1 fruit fly cellular context compared by ENCODE assay signal in the genomic region with DNA sequence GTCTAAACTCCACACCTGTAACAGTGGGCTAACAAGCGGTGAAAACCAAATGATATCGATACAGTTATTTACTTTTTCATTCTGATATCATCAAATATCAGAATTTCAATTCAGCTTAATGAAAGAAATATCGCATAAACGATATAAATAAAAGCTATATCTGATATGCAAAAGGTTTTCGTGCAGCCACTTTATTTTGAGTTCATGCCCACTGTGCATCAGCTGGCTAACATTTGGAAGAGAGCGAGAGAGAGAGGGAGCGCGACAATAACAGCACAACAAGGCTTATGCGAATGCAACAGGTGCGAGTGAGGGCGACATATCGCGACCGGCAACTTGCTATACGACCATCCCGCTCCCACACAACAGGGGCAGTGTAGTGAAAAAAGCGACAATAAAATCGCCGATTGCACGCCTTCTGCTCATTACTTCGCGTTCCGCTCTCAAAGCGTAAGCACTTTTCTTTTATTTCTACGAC.
TF ChIP-seq lines count a peak whose summit lies in the region.

TSS of gene CG11151 (plus strand) at position 334 of the 478 bp plus-strand sequence.

TF ChIP-seq in whole organism, embryonic, 481 proteins besides CTCF, POLR2A, EP300 and RAD21 (continued from another document and continues in another):
- TF ChIP-seq CG32767 (GFP tag; IDR thresholded peaks at IDR 0.05; lab: Robert Waterston, UW) (peak; percentile 95), CG13296 (GFP tag; optimal IDR thresholded peaks at IDR 0.05; lab: Kevin White, UChicago) (peak; percentile 96), fu2 (GFP tag; optimal IDR thresholded peaks at IDR 0.05; lab: Kevin White, UChicago) (peak; percentile 96), Jarid2 (GFP tag; optimal IDR thresholded peaks at IDR 0.05; lab: Kevin White, UChicago) (peak; percentile 78), slp2 (GFP tag; optimal IDR thresholded peaks at IDR 0.05; lab: Kevin White, UChicago) (peak; percentile 94), her (GFP tag; optimal IDR thresholded peaks at IDR 0.05; lab: Kevin White, UChicago) (peak; percentile 95), ase (GFP tag; IDR thresholded peaks at IDR 0.05; lab: Robert Waterston, UW) (peak; percentile 95), CG12236 (GFP tag; optimal IDR thresholded peaks at IDR 0.05; lab: Kevin White, UChicago) (peak; percentile 97), luna (GFP tag; optimal IDR thresholded peaks at IDR 0.05; lab: Kevin White, UChicago) (peak; percentile 91), CG14441 (GFP tag; IDR thresholded peaks at IDR 0.05; lab: Robert Waterston, UW) (peak; percentile 96), Ets97D (GFP tag; optimal IDR thresholded peaks at IDR 0.05; lab: Kevin White, UChicago) (peak; percentile 86), sim (GFP tag; IDR thresholded peaks at IDR 0.05; lab: Robert Waterston, UW) (peak; percentile 93), CG14860 (GFP tag; IDR thresholded peaks at IDR 0.05; lab: Robert Waterston, UW; ENCODE audit: partially characterized antibody) (peak; percentile 71), Camta (GFP tag; optimal IDR thresholded peaks at IDR 0.05; lab: Kevin White, UChicago) (peak; percentile 96), D19B (GFP tag; optimal IDR thresholded peaks at IDR 0.05; lab: Kevin White, UChicago) (peak; percentile 90), klu (GFP tag; IDR thresholded peaks at IDR 0.05; lab: Robert Waterston, UW) (peak; percentile 86), Elba2 (GFP tag; optimal IDR thresholded peaks at IDR 0.05; lab: Kevin White, UChicago) (peak; percentile 87), Asciz (GFP tag; optimal IDR thresholded peaks at IDR 0.05; lab: Kevin White, UChicago) (peak; percentile 96), CG15514 (GFP tag; optimal IDR thresholded peaks at IDR 0.05; lab: Kevin White, UChicago) (peak; percentile 91), Rfx (GFP tag; IDR thresholded peaks at IDR 0.05; lab: Robert Waterston, UW) (peak; percentile 96), CG2678 (tag; optimal IDR thresholded peaks at IDR 0.05; lab: Kevin White, UChicago) (peak; percentile 98), dimm (GFP tag; IDR thresholded peaks at IDR 0.05; lab: Robert Waterston, UW) (no peak; the same call in 1 of the 2 replicates), insv (GFP tag; optimal IDR thresholded peaks at IDR 0.05; lab: Kevin White, UChicago) (peak; percentile 40 to 77), CG6272 (GFP tag; IDR thresholded peaks at IDR 0.05; lab: Robert Waterston, UW) (peak; percentile 92), Lhr (GFP tag; optimal IDR thresholded peaks at IDR 0.05; lab: Kevin White, UChicago) (peak; percentile 87), Chrac-16 (GFP tag; optimal IDR thresholded peaks at IDR 0.05; lab: Kevin White, UChicago) (peak; percentile 97), Usf (GFP tag; optimal IDR thresholded peaks at IDR 0.05; lab: Kevin White, UChicago) (peak; percentile 92), Meics (GFP tag; optimal IDR thresholded peaks at IDR 0.05; lab: Kevin White, UChicago) (peak; percentile 97), Tbp (GFP tag; optimal IDR thresholded peaks at IDR 0.05; lab: Kevin White, UChicago) (no peak), Mrtf (GFP tag; IDR thresholded peaks at IDR 0.05; lab: Robert Waterston, UW) (peak; percentile 93), Six4 (GFP tag; optimal IDR thresholded peaks at IDR 0.05; lab: Kevin White, UChicago) (peak; percentile 95), ewg (GFP tag; optimal IDR thresholded peaks at IDR 0.05; lab: Kevin White, UChicago) (peak; percentile 94), CG17359 (tag; optimal IDR thresholded peaks at IDR 0.05; lab: Kevin White, UChicago) (peak; percentile 98), Hand (GFP tag; optimal IDR thresholded peaks at IDR 0.05; lab: Kevin White, UChicago) (peak; percentile 96), Ada2b (GFP tag; IDR thresholded peaks at IDR 0.05; lab: Robert Waterston, UW) (peak; percentile 95), CG13775 (GFP tag; optimal IDR thresholded peaks at IDR 0.05; lab: Kevin White, UChicago) (peak; percentile 95), MTF-1 (GFP tag; optimal IDR thresholded peaks at IDR 0.05; lab: Kevin White, UChicago; ENCODE audit: borderline replicate concordance) (peak; percentile 92), CG10431 (GFP tag; optimal IDR thresholded peaks at IDR 0.05; lab: Kevin White, UChicago) (peak; percentile 86), inv (GFP tag; IDR thresholded peaks at IDR 0.05; lab: Robert Waterston, UW; ENCODE audit: partially characterized antibody) (peak; percentile 57), pfk (GFP tag; optimal IDR thresholded peaks at IDR 0.05; lab: Kevin White, UChicago) (peak; percentile 63), CG30020 (tag; optimal IDR thresholded peaks at IDR 0.05; lab: Kevin White, UChicago) (peak; percentile 80), CG33213 (GFP tag; optimal IDR thresholded peaks at IDR 0.05; lab: Kevin White, UChicago) (peak; percentile 94), CG8944 (GFP tag; optimal IDR thresholded peaks at IDR 0.05; lab: Kevin White, UChicago) (peak; percentile 96), ken (GFP tag; IDR thresholded peaks at IDR 0.05; lab: Robert Waterston, UW) (peak; percentile 94), Hmx (GFP tag; optimal IDR thresholded peaks at IDR 0.05; lab: Kevin White, UChicago) (peak; percentile 92), sug (tag; optimal IDR thresholded peaks at IDR 0.05; lab: Kevin White, UChicago) (peak; percentile 93), ssp (GFP tag; IDR thresholded peaks at IDR 0.05; lab: Robert Waterston, UW) (peak; percentile 85), CG6791 (GFP tag; IDR thresholded peaks at IDR 0.05; lab: Robert Waterston, UW; ENCODE audit: partially characterized antibody) (peak; percentile 66; the same call in 2 of the 3 replicates), CG2712 (tag; optimal IDR thresholded peaks at IDR 0.05; lab: Kevin White, UChicago) (peak; percentile 97), CG18619 (GFP tag; optimal IDR thresholded peaks at IDR 0.05; lab: Kevin White, UChicago) (peak; percentile 95), ATbp (GFP tag; optimal IDR thresholded peaks at IDR 0.05; lab: Kevin White, UChicago) (peak; percentile 96), Sox102F (GFP tag; optimal IDR thresholded peaks at IDR 0.05; lab: Kevin White, UChicago) (peak; percentile 98), Hr78 (GFP tag; optimal IDR thresholded peaks at IDR 0.05; lab: Kevin White, UChicago) (peak in 1 of 2 experiments; percentile 69), Stat92E (GFP tag; optimal IDR thresholded peaks at IDR 0.05; lab: Kevin White, UChicago) (peak in 1 of 3 experiments; percentile 92), CG33557 (GFP tag; optimal IDR thresholded peaks at IDR 0.05; lab: Kevin White, UChicago) (peak; percentile 95), CG4424 (GFP tag; optimal IDR thresholded peaks at IDR 0.05; lab: Kevin White, UChicago) (peak; percentile 97), stwl (tag; optimal IDR thresholded peaks at IDR 0.05; lab: Kevin White, UChicago) (peak; percentile 64), dan (GFP tag; IDR thresholded peaks at IDR 0.05; lab: Robert Waterston, UW) (peak; percentile 74; the same call in 1 of the 2 replicates), CG17385 (GFP tag; optimal IDR thresholded peaks at IDR 0.05; lab: Kevin White, UChicago) (peak; percentile 95), CG14965 (GFP tag; optimal IDR thresholded peaks at IDR 0.05; lab: Kevin White, UChicago; ENCODE audit: borderline replicate concordance) (peak; percentile 70), CG5180 (GFP tag; optimal IDR thresholded peaks at IDR 0.05; lab: Kevin White, UChicago) (peak; percentile 84), nau (GFP tag; optimal IDR thresholded peaks at IDR 0.05; lab: Kevin White, UChicago) (peak; percentile 92), gro (GFP tag; optimal IDR thresholded peaks at IDR 0.05; lab: Kevin White, UChicago) (peak; percentile 97), wdn (GFP tag; IDR thresholded peaks at IDR 0.05; lab: Robert Waterston, UW) (peak; percentile 94), Mes4 (GFP tag; optimal IDR thresholded peaks at IDR 0.05; lab: Kevin White, UChicago) (peak; percentile 95), tap (tag; optimal IDR thresholded peaks at IDR 0.05; lab: Kevin White, UChicago) (peak; percentile 94), gce (GFP tag; IDR thresholded peaks at IDR 0.05; lab: Robert Waterston, UW) (peak; percentile 90), Sox100B (GFP tag; optimal IDR thresholded peaks at IDR 0.05; lab: Kevin White, UChicago) (peak; percentile 94), CG8924 (tag; optimal IDR thresholded peaks at IDR 0.05; lab: Kevin White, UChicago) (peak; percentile 98), CG1602 (GFP tag; optimal IDR thresholded peaks at IDR 0.05; lab: Kevin White, UChicago) (peak; percentile 96), CG7928 (GFP tag; optimal IDR thresholded peaks at IDR 0.05; lab: Kevin White, UChicago) (peak; percentile 77), CG3726 (GFP tag; IDR thresholded peaks at IDR 0.05; lab: Robert Waterston, UW) (peak; percentile 92), C15 (GFP tag; IDR thresholded peaks at IDR 0.05; lab: Robert Waterston, UW) (peak; percentile 80; the same call in 2 of the 3 replicates), ash1 (GFP tag; optimal IDR thresholded peaks at IDR 0.05; lab: Kevin White, UChicago) (peak; percentile 82), slou (GFP tag; optimal IDR thresholded peaks at IDR 0.05; lab: Kevin White, UChicago) (peak; percentile 92), HLH3B (GFP tag; IDR thresholded peaks at IDR 0.05; lab: Robert Waterston, UW) (peak; percentile 95), CG12769 (tag; optimal IDR thresholded peaks at IDR 0.05; lab: Kevin White, UChicago) (peak; percentile 98), zf30C (GFP tag; optimal IDR thresholded peaks at IDR 0.05; lab: Kevin White, UChicago) (peak; percentile 32), CG6689 (GFP tag; IDR thresholded peaks at IDR 0.05; lab: Robert Waterston, UW) (peak; percentile 95), bbx (GFP tag; IDR thresholded peaks at IDR 0.05; lab: Robert Waterston, UW; ENCODE audit: partially characterized antibody) (peak; percentile 50; the same call in 1 of the 2 replicates), jumu (GFP tag; optimal IDR thresholded peaks at IDR 0.05; lab: Kevin White, UChicago) (peak; percentile 97), ttk (GFP tag; IDR thresholded peaks at IDR 0.05; lab: Robert Waterston, UW) (peak; percentile 92), Neu2 (GFP tag; optimal IDR thresholded peaks at IDR 0.05; lab: Kevin White, UChicago; ENCODE audit: borderline replicate concordance) (peak; percentile 91), CG17829 (tag; optimal IDR thresholded peaks at IDR 0.05; lab: Kevin White, UChicago) (peak; percentile 97), zen2 (GFP tag; IDR thresholded peaks at IDR 0.05; lab: Robert Waterston, UW; ENCODE audit: partially characterized antibody) (no peak; the same call in 2 of the 3 replicates), phol (tag; optimal IDR thresholded peaks at IDR 0.05; lab: Kevin White, UChicago) (peak; percentile 95), CG9817 (tag; optimal IDR thresholded peaks at IDR 0.05; lab: Kevin White, UChicago) (peak; percentile 96), CG15479 (GFP tag; optimal IDR thresholded peaks at IDR 0.05; lab: Kevin White, UChicago) (peak; percentile 84), CG4820 (GFP tag; optimal IDR thresholded peaks at IDR 0.05; lab: Kevin White, UChicago) (peak; percentile 94), CG5245 (GFP tag; optimal IDR thresholded peaks at IDR 0.05; lab: Kevin White, UChicago) (peak; percentile 95), BtbVII (GFP tag; optimal IDR thresholded peaks at IDR 0.05; lab: Kevin White, UChicago) (peak; percentile 97), zfh1 (GFP tag; IDR thresholded peaks at IDR 0.05; lab: Robert Waterston, UW) (peak; percentile 96), HLHmδ (GFP tag; optimal IDR thresholded peaks at IDR 0.05; lab: Kevin White, UChicago) (peak; percentile 4), Bteb2 (GFP tag; optimal IDR thresholded peaks at IDR 0.05; lab: Kevin White, UChicago) (peak; percentile 95), CG7745 (tag; optimal IDR thresholded peaks at IDR 0.05; lab: Kevin White, UChicago) (peak; percentile 46), Eip74EF (GFP tag; optimal IDR thresholded peaks at IDR 0.05; lab: Kevin White, UChicago) (peak in 1 of 2 experiments; percentile 93), CG6175 (GFP tag; IDR thresholded peaks at IDR 0.05; lab: Robert Waterston, UW) (peak; percentile 80; the same call in 2 of the 3 replicates), CG3407 (GFP tag; optimal IDR thresholded peaks at IDR 0.05; lab: Kevin White, UChicago) (peak; percentile 94), Dbx (GFP tag; IDR thresholded peaks at IDR 0.05; lab: Robert Waterston, UW) (peak; percentile 93), Ravus (GFP tag; IDR thresholded peaks at IDR 0.05; lab: Robert Waterston, UW) (peak; percentile 85), CG32772 (GFP tag; IDR thresholded peaks at IDR 0.05; lab: Robert Waterston, UW) (peak; percentile 94), tgo (GFP tag; IDR thresholded peaks at IDR 0.05; lab: Robert Waterston, UW) (peak; percentile 96), CG15011 (GFP tag; optimal IDR thresholded peaks at IDR 0.05; lab: Kevin White, UChicago) (peak; percentile 93), hth (optimal IDR thresholded peaks at IDR 0.05; lab: Kevin White, UChicago) (no peak), CG9609 (GFP tag; optimal IDR thresholded peaks at IDR 0.05; lab: Kevin White, UChicago) (peak; percentile 98), croc (GFP tag; conservative IDR thresholded peaks at IDR 0.05; lab: Robert Waterston, UW) (peak; percentile 90), CG2202 (tag; optimal IDR thresholded peaks at IDR 0.05; lab: Kevin White, UChicago) (peak; percentile 94), Sin3A (optimal IDR thresholded peaks at IDR 0.05; lab: Kevin White, UChicago) (no peak), Scr (GFP tag; IDR thresholded peaks at IDR 0.05; lab: Robert Waterston, UW; ENCODE audit: partially characterized antibody) (peak; percentile 58), twi (tag; optimal IDR thresholded peaks at IDR 0.05; lab: Kevin White, UChicago) (peak; percentile 93), CG18764 (GFP tag; optimal IDR thresholded peaks at IDR 0.05; lab: Kevin White, UChicago) (peak; percentile 94), CG17802 (tag; optimal IDR thresholded peaks at IDR 0.05; lab: Kevin White, UChicago) (peak; percentile 84), exex (tag; optimal IDR thresholded peaks at IDR 0.05; lab: Kevin White, UChicago) (peak; percentile 86), Nf-YA (GFP tag; IDR thresholded peaks at IDR 0.05; lab: Robert Waterston, UW) (peak; percentile 91), Myb (GFP tag; optimal IDR thresholded peaks at IDR 0.05; lab: Kevin White, UChicago) (peak; percentile 89), CG1529 (GFP tag; optimal IDR thresholded peaks at IDR 0.05; lab: Kevin White, UChicago) (peak; percentile 95), CG11560 (tag; IDR thresholded peaks at IDR 0.05; lab: Robert Waterston, UW) (peak; percentile 78), CG9932 (GFP tag; IDR thresholded peaks at IDR 0.05; lab: Robert Waterston, UW) (peak; percentile 94), CG6854 (GFP tag; optimal IDR thresholded peaks at IDR 0.05; lab: Kevin White, UChicago) (peak; percentile 96), Hsf (GFP tag; optimal IDR thresholded peaks at IDR 0.05; lab: Kevin White, UChicago) (peak; percentile 97), CG17568 (GFP tag; optimal IDR thresholded peaks at IDR 0.05; lab: Kevin White, UChicago) (peak; percentile 95), fd64A (GFP tag; optimal IDR thresholded peaks at IDR 0.05; lab: Kevin White, UChicago) (peak; percentile 87)
